Worm (Caenorhabditis elegans) whole organism, late embryonic: Measurements from ENCODE around the gene unc-26.

Experiments
- ets-4 ChIP-seq: sonication (generic microtip); optimal IDR thresholded peaks from 2 replicates; lab custom pipeline; 2016; ENCODE audit warnings: missing genetic modification characterization, missing compliant biosample characterization
- hlh-13 ChIP-seq: fragments of 200-800 bp; sonication (Bioruptor generic); optimal IDR thresholded peaks from 2 replicates; lab custom pipeline; 2018; ENCODE audit warnings: mild to moderate bottlenecking, missing genetic modification characterization, missing compliant biosample characterization
- hlh-15 ChIP-seq: sonication (generic microtip); optimal IDR thresholded peaks from 2 replicates; lab custom pipeline; 2016; ENCODE audit warnings: missing genetic modification characterization, missing compliant biosample characterization
- hlh-6 ChIP-seq: sonication (generic microtip); optimal IDR thresholded peaks from 2 replicates; lab custom pipeline; 2016; ENCODE audit warnings: missing genotype, missing genetic modification characterization, missing compliant biosample characterization
- lin-11 ChIP-seq: fragments of 200-800 bp; sonication (Bioruptor generic); optimal IDR thresholded peaks from 2 replicates; lab custom pipeline; 2018; ENCODE audit warnings: mild to moderate bottlenecking, missing genetic modification characterization, missing compliant biosample characterization
- nfya-1 ChIP-seq: sonication (generic microtip); optimal IDR thresholded peaks from 2 replicates; lab custom pipeline; 2017; ENCODE audit warnings: missing genetic modification characterization, mild to moderate bottlenecking, missing compliant biosample characterization, antibody characterized with exemption, moderate library complexity
- pha-4 ChIP-seq: fragments of 150-350 bp; optimal IDR thresholded peaks from 2 replicates; lab custom pipeline; 2018; ENCODE audit warnings: missing biosample characterization, missing genetic modification reagents, missing genetic modification characterization
- pros-1 ChIP-seq: fragments of 150-350 bp; optimal IDR thresholded peaks from 2 replicates; lab custom pipeline; 2014; ENCODE audit warnings: missing biosample characterization, missing genetic modification reagents, missing genetic modification characterization
- sox-4 ChIP-seq: sonication (generic microtip); optimal IDR thresholded peaks from 2 replicates; lab custom pipeline; 2017; ENCODE audit warnings: mild to moderate bottlenecking, missing genetic modification characterization, inconsistent platforms, missing compliant biosample characterization
- unc-55 ChIP-seq: sonication (generic microtip); optimal IDR thresholded peaks from 2 replicates; lab custom pipeline; 2017; ENCODE audit warnings: missing biosample characterization, missing genetic modification reagents, missing genetic modification characterization
- unc-86 ChIP-seq: sonication (generic microtip); optimal IDR thresholded peaks from 2 replicates; lab custom pipeline; 2016; ENCODE audit warnings: missing genetic modification characterization, missing compliant biosample characterization
- zip-5 ChIP-seq: sonication (generic microtip); optimal IDR thresholded peaks from 2 replicates; lab custom pipeline; 2016; ENCODE audit warnings: missing genetic modification characterization, missing compliant biosample characterization

- TF ChIP-seq lin-11 = no peak
- no peak for TF ChIP-seq hlh-15 (tag; lab: Kevin White, UChicago)
- no peak for TF ChIP-seq unc-55 (GFP tag; lab: Kevin White, UChicago)
- TF ChIP-seq pros-1 = no peak
- TF ChIP-seq ets-4 = no peak
- no peak for TF ChIP-seq sox-4 (tag; lab: Kevin White, UChicago)
- TF ChIP-seq pha-4 = no peak
- TF ChIP-seq hlh-6 = no peak
- no peak for TF ChIP-seq unc-86 (tag; lab: Kevin White, UChicago)
- no peak for TF ChIP-seq zip-5 (tag; lab: Kevin White, UChicago)
- no peak for TF ChIP-seq hlh-13
- no peak for TF ChIP-seq nfya-1 (tag; lab: Kevin White, UChicago)
Measured at ce11 chrIV:13300109-13300508, 27.8 kb upstream of the unc-26 start, which contains the start of gene kdp-1.
